Worm (Caenorhabditis elegans): ENCODE measurements around the gene clec-27.

DNA sequence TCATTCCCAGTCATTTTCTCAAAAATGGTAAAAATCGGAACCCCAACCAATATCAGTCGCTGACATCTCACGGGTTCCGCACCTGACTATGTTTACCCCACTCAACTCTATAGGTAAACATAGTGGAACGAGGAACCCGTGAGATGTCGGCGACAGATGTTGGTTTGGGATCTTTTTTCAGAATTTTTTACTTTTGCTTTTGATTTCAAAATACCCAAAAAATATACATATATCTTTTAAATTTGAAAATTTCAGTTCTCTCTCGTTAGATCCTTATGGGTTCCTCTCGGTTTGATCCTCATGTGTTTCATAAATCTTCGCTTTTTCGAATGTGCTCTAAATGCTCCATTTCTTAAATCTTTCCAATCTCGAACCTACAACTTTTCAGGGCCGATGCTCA, 19.2 kb downstream of the clec-27 start, which contains the start of gene srw-23:
- TF ChIP-seq aly-2 (tag; optimal IDR thresholded peaks at IDR 0.05) (no peak), snpc-4 (tag; optimal IDR thresholded peaks at IDR 0.05) (no peak), unc-62 (GFP tag; optimal IDR thresholded peaks at IDR 0.05) (no peak), lin-15B (tag; optimal IDR thresholded peaks at IDR 0.05) (no peak), egl-27 (tag; optimal IDR thresholded peaks at IDR 0.05) (no peak), dpl-1 (GFP tag; optimal IDR thresholded peaks at IDR 0.05) (no peak), nhr-12 (tag; optimal IDR thresholded peaks at IDR 0.05) (no peak), mdl-1 (tag; optimal IDR thresholded peaks at IDR 0.05) (no peak), fos-1 (tag; optimal IDR thresholded peaks at IDR 0.05) (no peak), efl-1 (optimal IDR thresholded peaks at IDR 0.05) (no peak), efl-1 (GFP tag; optimal IDR thresholded peaks at IDR 0.05 in 1 of 2) (peak in 1 of 2 experiments; percentile 30), sptf-1 (tag; optimal IDR thresholded peaks at IDR 0.05) (no peak), lin-14 (GFP tag; optimal IDR thresholded peaks at IDR 0.05) (no peak), nhr-237 (tag; optimal IDR thresholded peaks at IDR 0.05) (no peak), nhr-47 (tag; optimal IDR thresholded peaks at IDR 0.05) (no peak)
